Fruit fly (Drosophila melanogaster) whole organism, embryonic: ENCODE measurements around the gene CG13982.

Experiments used
- CG10274 ChIP-seq: fragments of 200-800 bp; sonication (Bioruptor generic); optimal IDR thresholded peaks from 3 replicates; lab custom pipeline; 2017; ENCODE audit warnings: missing biosample characterization, mild to moderate bottlenecking, missing genetic modification characterization
- CG11456 ChIP-seq: fragments of 200-800 bp; sonication (Bioruptor generic); IDR thresholded peaks from 3 replicates; pipeline ENCODE4 v1.3.6; 2022; ENCODE audit warnings: missing biosample characterization, missing genetic modification characterization
- CG1603 ChIP-seq: fragments of 200-800 bp; sonication (Bioruptor generic); optimal IDR thresholded peaks from 2 replicates; lab custom pipeline; 2019; ENCODE audit warnings: missing biosample characterization, mild to moderate bottlenecking, missing genetic modification characterization, moderate library complexity
- CG17328 ChIP-seq: fragments of 200-800 bp; sonication (Bioruptor generic); IDR thresholded peaks from 2 replicates; pipeline ENCODE4 v1.3.6; 2022; ENCODE audit warnings: missing biosample characterization, missing genetic modification characterization
- CG17829 ChIP-seq: fragments of 200-800 bp; optimal IDR thresholded peaks from 2 replicates; lab custom pipeline; 2019; ENCODE audit warnings: missing biosample characterization, mild to moderate bottlenecking, missing genetic modification characterization, moderate library complexity
- CG18619 ChIP-seq: fragments of 200-800 bp; sonication (Bioruptor generic); optimal IDR thresholded peaks from 3 replicates; lab custom pipeline; 2017; ENCODE audit warnings: missing biosample characterization, mild to moderate bottlenecking, missing genetic modification characterization
- CG18764 ChIP-seq: fragments of 200-800 bp; sonication (Bioruptor generic); optimal IDR thresholded peaks from 3 replicates; lab custom pipeline; 2016; ENCODE audit warnings: missing biosample characterization, missing genetic modification characterization
- CG2129 ChIP-seq: fragments of 200-800 bp; sonication (Bioruptor generic); IDR thresholded peaks from 2 replicates; pipeline ENCODE4 v1.3.6; 2022; ENCODE audit warnings: missing biosample characterization, missing genetic modification characterization; ENCODE audit not compliant: partially characterized antibody
- CG31441 ChIP-seq: fragments of 200-800 bp; sonication (Bioruptor generic); IDR thresholded peaks from 2 replicates; pipeline ENCODE4 v1.3.6; 2022; ENCODE audit warnings: missing biosample characterization, missing genetic modification characterization
- CG32767 ChIP-seq: fragments of 200-800 bp; sonication (Bioruptor generic); IDR thresholded peaks from 2 replicates; pipeline ENCODE4 v1.3.6; 2022; ENCODE audit warnings: missing biosample characterization, missing genetic modification characterization
- CG3281 ChIP-seq: fragments of 200-800 bp; sonication (Bioruptor generic); optimal IDR thresholded peaks from 3 replicates; lab custom pipeline; 2017; ENCODE audit warnings: missing biosample characterization, mild to moderate bottlenecking, missing genetic modification characterization
- CG3407 ChIP-seq: fragments of 200-800 bp; sonication (Bioruptor generic); optimal IDR thresholded peaks from 2 replicates; lab custom pipeline; 2018; ENCODE audit warnings: missing biosample characterization, mild to moderate bottlenecking, missing genetic modification characterization
- CG3838 ChIP-seq: fragments of 200-800 bp; sonication (Bioruptor generic); optimal IDR thresholded peaks from 3 replicates; lab custom pipeline; 2016; ENCODE audit warnings: missing biosample characterization, missing genetic modification characterization
- CG6254 ChIP-seq: fragments of 200-800 bp; sonication (Bioruptor generic); optimal IDR thresholded peaks from 3 replicates; lab custom pipeline; 2017; ENCODE audit warnings: mild to moderate bottlenecking, missing biosample characterization, missing genetic modification reagents, missing genetic modification characterization
- CG6854 ChIP-seq: fragments of 200-800 bp; sonication (Bioruptor generic); optimal IDR thresholded peaks from 3 replicates; lab custom pipeline; 2017; ENCODE audit warnings: missing biosample characterization, mild to moderate bottlenecking, missing genetic modification characterization
- CG7271 ChIP-seq: fragments of 200-800 bp; sonication (Bioruptor generic); optimal IDR thresholded peaks from 2 replicates; lab custom pipeline; 2018; ENCODE audit warnings: missing biosample characterization, mild to moderate bottlenecking, missing genetic modification characterization, moderate library complexity
- CG7372 ChIP-seq: fragments of 200-800 bp; sonication (Bioruptor generic); IDR thresholded peaks from 2 replicates; pipeline ENCODE4 v1.3.6; 2022; ENCODE audit warnings: missing biosample characterization, missing genetic modification characterization
- CG7839 ChIP-seq: fragments of 200-800 bp; sonication (Bioruptor generic); optimal IDR thresholded peaks from 3 replicates; lab custom pipeline; 2018; ENCODE audit warnings: missing biosample characterization, mild to moderate bottlenecking, missing genetic modification characterization, moderate library complexity
- CG9797 ChIP-seq: fragments of 200-800 bp; sonication (Bioruptor generic); optimal IDR thresholded peaks from 3 replicates; lab custom pipeline; 2018; ENCODE audit warnings: missing biosample characterization, mild to moderate bottlenecking, missing genetic modification characterization
- Camta ChIP-seq: fragments of 200-800 bp; sonication (Bioruptor generic); optimal IDR thresholded peaks from 2 replicates; lab custom pipeline; 2016; ENCODE audit warnings: missing biosample characterization, missing genetic modification characterization
- Chrac-16 ChIP-seq: fragments of 200-800 bp; sonication (Bioruptor generic); optimal IDR thresholded peaks from 3 replicates; lab custom pipeline; 2016; ENCODE audit warnings: missing biosample characterization, missing genetic modification characterization
- CoRest ChIP-seq: fragments of 200-800 bp; sonication (Bioruptor generic); optimal IDR thresholded peaks from 3 replicates; lab custom pipeline; 2018; ENCODE audit warnings: missing biosample characterization, mild to moderate bottlenecking, missing genetic modification characterization, moderate library complexity
- D19B ChIP-seq: fragments of 200-800 bp; sonication (Bioruptor generic); optimal IDR thresholded peaks from 2 replicates; lab custom pipeline; 2017; ENCODE audit warnings: missing biosample characterization, mild to moderate bottlenecking, missing genetic modification characterization
- Doc2 ChIP-seq: fragments of 200-800 bp; sonication (Bioruptor generic); IDR thresholded peaks from 2 replicates; pipeline ENCODE4 v1.3.6; 2022; ENCODE audit warnings: missing biosample characterization, missing genetic modification characterization
- Fer1 ChIP-seq: fragments of 200-800 bp; sonication (Bioruptor generic); optimal IDR thresholded peaks from 2 replicates; lab custom pipeline; 2017; ENCODE audit warnings: missing biosample characterization, mild to moderate bottlenecking, missing genetic modification characterization
- Fer3 ChIP-seq: fragments of 200-800 bp; sonication (Bioruptor generic); optimal IDR thresholded peaks from 2 replicates; lab custom pipeline; 2018; ENCODE audit warnings: missing biosample characterization, mild to moderate bottlenecking, missing genetic modification characterization, moderate library complexity
- H2.0 ChIP-seq: fragments of 200-800 bp; sonication (Bioruptor generic); IDR thresholded peaks from 2 replicates; pipeline ENCODE4 v1.3.6; 2022; ENCODE audit warnings: missing biosample characterization, missing genetic modification characterization
- HLH54F ChIP-seq: fragments of 200-800 bp; sonication (Bioruptor generic); optimal IDR thresholded peaks from 3 replicates; lab custom pipeline; 2016; ENCODE audit warnings: missing biosample characterization, missing genetic modification characterization
- HLHmδ ChIP-seq: fragments of 200-800 bp; sonication (Bioruptor generic); optimal IDR thresholded peaks from 2 replicates; lab custom pipeline; 2018; ENCODE audit warnings: missing biosample characterization, mild to moderate bottlenecking, missing genetic modification characterization, moderate library complexity
- Hey ChIP-seq: fragments of 200-800 bp; sonication (Bioruptor generic); optimal IDR thresholded peaks from 3 replicates; lab custom pipeline; 2018; ENCODE audit warnings: missing biosample characterization, mild to moderate bottlenecking, missing genetic modification characterization
- Hmr ChIP-seq: fragments of 200-800 bp; sonication (Bioruptor generic); optimal IDR thresholded peaks from 3 replicates; lab custom pipeline; 2017; ENCODE audit warnings: mild to moderate bottlenecking, missing biosample characterization, missing genetic modification reagents, missing genetic modification characterization
- Mes4 ChIP-seq: fragments of 200-800 bp; sonication (Bioruptor generic); optimal IDR thresholded peaks from 2 replicates; lab custom pipeline; 2016; ENCODE audit warnings: missing biosample characterization, missing genetic modification characterization
- NC2β ChIP-seq: fragments of 200-800 bp; sonication (Bioruptor generic); optimal IDR thresholded peaks from 2 replicates; lab custom pipeline; 2016; ENCODE audit warnings: missing biosample characterization, missing genetic modification characterization
- Optix ChIP-seq: fragments of 200-800 bp; sonication (Bioruptor generic); IDR thresholded peaks from 3 replicates; pipeline ENCODE4 v1.3.6; 2022; ENCODE audit warnings: missing biosample characterization, missing genetic modification characterization
- Rx ChIP-seq: fragments of 200-800 bp; sonication (Bioruptor generic); IDR thresholded peaks from 2 replicates; pipeline ENCODE4 v1.3.6; 2022; ENCODE audit warnings: missing biosample characterization, missing genetic modification characterization
- Scr ChIP-seq: fragments of 200-800 bp; sonication (Bioruptor generic); IDR thresholded peaks from 2 replicates; pipeline ENCODE4 v1.3.6; 2022; ENCODE audit warnings: missing biosample characterization, missing genetic modification characterization; ENCODE audit not compliant: partially characterized antibody
- Stat92E ChIP-seq, 3 experiments: fragments of >200 bp in 2 of 3; fragments of 200-800 bp in 1 of 3; sonication (Bioruptor generic) in 1 of 3; optimal IDR thresholded peaks; 2 replicates each; lab custom pipeline; 2017 to 2019; ENCODE audit warnings: missing biosample characterization in 3 of 3, missing genetic modification characterization in 3 of 3, mild to moderate bottlenecking in 1 of 3, moderate library complexity in 1 of 3
- bbx ChIP-seq: fragments of 200-800 bp; sonication (Bioruptor generic); IDR thresholded peaks from 2 replicates; pipeline ENCODE4 v1.3.6; 2022; ENCODE audit warnings: missing biosample characterization, missing genetic modification characterization; ENCODE audit not compliant: partially characterized antibody
- danr ChIP-seq: fragments of 200-800 bp; sonication (Bioruptor generic); IDR thresholded peaks from 2 replicates; pipeline ENCODE4 v1.3.6; 2022; ENCODE audit warnings: missing biosample characterization, missing genetic modification characterization
- dati ChIP-seq: fragments of 200-800 bp; sonication (Bioruptor generic); IDR thresholded peaks from 2 replicates; pipeline ENCODE4 v1.3.6; 2022; ENCODE audit warnings: missing biosample characterization, missing genetic modification characterization
- dpn ChIP-seq, 2 experiments: fragments of 200-800 bp; sonication (Bioruptor generic); optimal IDR thresholded peaks; 3 replicates each; lab custom pipeline; 2016; ENCODE audit warnings: missing biosample characterization in 2 of 2, missing genetic modification characterization in 2 of 2
- en ChIP-seq: fragments of 200-800 bp; sonication (Bioruptor generic); optimal IDR thresholded peaks from 2 replicates; lab custom pipeline; 2016; ENCODE audit warnings: missing biosample characterization, missing genetic modification characterization
- gcm2 ChIP-seq: fragments of 200-800 bp; sonication (Bioruptor generic); optimal IDR thresholded peaks from 2 replicates; lab custom pipeline; 2016; ENCODE audit warnings: missing biosample characterization, missing genetic modification characterization
- gsb-n ChIP-seq: fragments of 200-800 bp; sonication (Bioruptor generic); optimal IDR thresholded peaks from 3 replicates; lab custom pipeline; 2018; ENCODE audit warnings: missing biosample characterization, mild to moderate bottlenecking, missing genetic modification characterization
- ken ChIP-seq: fragments of 200-800 bp; sonication (Bioruptor generic); IDR thresholded peaks from 3 replicates; pipeline ENCODE4 v1.3.6; 2022; ENCODE audit warnings: missing biosample characterization, missing genetic modification characterization
- odd ChIP-seq: fragments of 200-800 bp; sonication (Bioruptor generic); optimal IDR thresholded peaks from 2 replicates; lab custom pipeline; 2017; ENCODE audit warnings: missing biosample characterization, mild to moderate bottlenecking, missing genetic modification characterization
- repo ChIP-seq: fragments of 200-800 bp; sonication (Bioruptor generic); optimal IDR thresholded peaks from 2 replicates; lab custom pipeline; 2016; ENCODE audit warnings: missing biosample characterization, missing genetic modification characterization
- row ChIP-seq: fragments of 200-800 bp; sonication (Bioruptor generic); IDR thresholded peaks from 3 replicates; pipeline ENCODE4 v1.3.6; 2022; ENCODE audit warnings: missing biosample characterization, missing genetic modification characterization
- sc ChIP-seq, 3 experiments: fragments of >200 bp in 2 of 3; fragments of 200-800 bp in 1 of 3; sonication (Bioruptor generic) in 1 of 3; optimal IDR thresholded peaks; 2 replicates in 2 of 3; 3 replicates in 1 of 3; lab custom pipeline; 2017; ENCODE audit warnings: mild to moderate bottlenecking in 1 of 3, missing biosample characterization in 1 of 3, missing genetic modification characterization in 1 of 3, missing genetic modification reagents in 1 of 3
- tx ChIP-seq: fragments of 200-800 bp; sonication (Bioruptor generic); optimal IDR thresholded peaks from 2 replicates; lab custom pipeline; 2016; ENCODE audit warnings: missing biosample characterization, missing genetic modification characterization
- zen2 ChIP-seq: fragments of 200-800 bp; sonication (Bioruptor generic); IDR thresholded peaks from 3 replicates; pipeline ENCODE4 v1.3.6; 2022; ENCODE audit warnings: missing biosample characterization, missing genetic modification characterization; ENCODE audit not compliant: partially characterized antibody

CG13982 gene

DNA sequence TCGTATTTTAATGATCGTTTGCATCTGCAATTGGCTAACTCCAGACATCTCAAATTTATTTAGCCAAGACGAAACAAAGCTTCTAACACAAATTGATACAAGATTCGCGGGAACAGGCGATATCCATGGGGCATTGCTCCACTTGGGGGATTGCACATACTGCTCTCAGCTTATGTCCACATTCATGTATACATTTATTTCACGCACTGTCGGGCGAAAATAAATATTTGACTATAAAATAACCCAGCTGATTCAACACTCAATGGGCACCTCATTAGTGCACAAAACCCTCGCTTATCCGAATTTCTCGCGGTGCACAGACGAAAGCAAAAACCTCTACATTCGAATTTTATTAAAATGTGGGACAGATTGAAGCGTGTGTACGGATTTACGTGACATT, 49.4 kb downstream of the CG13982 start (continued):
- TF ChIP-seq sc (optimal IDR thresholded peaks at IDR 0.05; lab: Kevin White, UChicago): no peak
- TF ChIP-seq sc (GFP tag; optimal IDR thresholded peaks at IDR 0.05; lab: Kevin White, UChicago): no peak
- TF ChIP-seq tx (GFP tag; lab: Kevin White, UChicago): no peak
- TF ChIP-seq Hey (tag; lab: Kevin White, UChicago): no peak
- TF ChIP-seq CG11456 (GFP tag; lab: Robert Waterston, UW): no peak
- TF ChIP-seq HLHmδ (GFP tag; lab: Kevin White, UChicago): peak; percentile 32
- TF ChIP-seq gcm2 (GFP tag; lab: Kevin White, UChicago): no peak
- no peak for TF ChIP-seq CG18764 (GFP tag; lab: Kevin White, UChicago)
- TF ChIP-seq dpn (GFP tag; optimal IDR thresholded peaks at IDR 0.05; lab: Kevin White, UChicago): peak in 1 of 2 experiments; percentile 20
- no peak for TF ChIP-seq CG9797
- no peak for TF ChIP-seq Scr (GFP tag; lab: Robert Waterston, UW)
- TF ChIP-seq Camta: no peak
- TF ChIP-seq CG32767: no peak
- no peak for TF ChIP-seq dati (GFP tag; lab: Robert Waterston, UW)
- no peak for TF ChIP-seq ken (GFP tag; lab: Robert Waterston, UW)
- 0 out of 2 replicates have a peak, but pooled peaks have one; percentile 25 for TF ChIP-seq CG17328 (GFP tag; lab: Robert Waterston, UW)
- peak; percentile 37 for TF ChIP-seq Fer3 (tag; lab: Kevin White, UChicago)
- TF ChIP-seq CG7839 (tag; lab: Kevin White, UChicago): peak; percentile 16
- TF ChIP-seq Hmr (GFP tag; lab: Kevin White, UChicago): peak; percentile 3
- no peak for TF ChIP-seq CG31441 (GFP tag; lab: Robert Waterston, UW)
- no peak for TF ChIP-seq bbx
- no peak for TF ChIP-seq CG3838 (GFP tag; lab: Kevin White, UChicago)
- peak; percentile 32 for TF ChIP-seq gsb-n (tag; lab: Kevin White, UChicago)
- 0 out of 3 replicates have a peak, but pooled peaks have one; percentile 9 for TF ChIP-seq row (GFP tag; lab: Robert Waterston, UW)
- TF ChIP-seq CG18619: no peak
- peak; percentile 52 for TF ChIP-seq Fer1 (GFP tag; lab: Kevin White, UChicago)
- no peak for TF ChIP-seq H2.0 (GFP tag; lab: Robert Waterston, UW)
- no peak for TF ChIP-seq CG17829
- TF ChIP-seq D19B (GFP tag; lab: Kevin White, UChicago): no peak
- peak; percentile 35 for TF ChIP-seq CG6854 (GFP tag; lab: Kevin White, UChicago)
- TF ChIP-seq Mes4 (GFP tag; lab: Kevin White, UChicago): no peak
- no peak for TF ChIP-seq HLH54F (GFP tag; lab: Kevin White, UChicago)
- no peak for TF ChIP-seq CG7372 (GFP tag; lab: Robert Waterston, UW)
- TF ChIP-seq Optix: no peak
- no peak for TF ChIP-seq CoRest (tag; lab: Kevin White, UChicago)
- TF ChIP-seq Rx: no peak
- TF ChIP-seq NC2β (GFP tag; lab: Kevin White, UChicago): no peak
- no peak for TF ChIP-seq zen2
- peak; percentile 16 for TF ChIP-seq CG10274 (GFP tag; lab: Kevin White, UChicago)
- no peak for TF ChIP-seq CG6254 (GFP tag; lab: Kevin White, UChicago)
- TF ChIP-seq odd (GFP tag; lab: Kevin White, UChicago): peak; percentile 59
- no peak for TF ChIP-seq repo
- TF ChIP-seq Doc2 (GFP tag; lab: Robert Waterston, UW): no peak
- no peak for TF ChIP-seq Chrac-16 (GFP tag; lab: Kevin White, UChicago)
- TF ChIP-seq CG3281 (GFP tag; lab: Kevin White, UChicago): peak; percentile 32
- TF ChIP-seq CG2129: no peak
- no peak for TF ChIP-seq en (GFP tag; lab: Kevin White, UChicago)
- peak; percentile 57 for TF ChIP-seq CG1603 (tag; lab: Kevin White, UChicago)
- no peak for TF ChIP-seq CG7271 (tag; lab: Kevin White, UChicago)
- TF ChIP-seq danr: no peak
- no peak for TF ChIP-seq Stat92E (GFP tag; optimal IDR thresholded peaks at IDR 0.05; lab: Kevin White, UChicago)
- TF ChIP-seq CG3407: peak; percentile 31
